Fruit fly (Drosophila melanogaster) whole organism, prepupa: ENCODE measurements around the gene cad.

Source experiments
- Blimp-1 ChIP-seq: fragments of 200-800 bp; sonication (Bioruptor generic); optimal IDR thresholded peaks from 3 replicates; lab custom pipeline; 2017; ENCODE audit warnings: missing biosample characterization, missing genetic modification characterization, mild to moderate bottlenecking, moderate library complexity, missing genetic modification reagents
- CG10669 ChIP-seq: fragments of 200-800 bp; sonication (Bioruptor generic); optimal IDR thresholded peaks from 3 replicates; lab custom pipeline; 2018; ENCODE audit warnings: missing biosample characterization, mild to moderate bottlenecking, missing genetic modification characterization, moderate library complexity
- CG11762 ChIP-seq: fragments of 200-800 bp; sonication (Bioruptor generic); optimal IDR thresholded peaks from 3 replicates; lab custom pipeline; 2016; ENCODE audit warnings: missing biosample characterization, missing genetic modification characterization; ENCODE audit not compliant: insufficient read depth
- CG11902 ChIP-seq: fragments of 200-800 bp; sonication (Bioruptor generic); optimal IDR thresholded peaks from 3 replicates; lab custom pipeline; 2016; ENCODE audit warnings: missing biosample characterization, missing genetic modification characterization
- CG15336 ChIP-seq: fragments of 200-800 bp; sonication (Bioruptor generic); IDR thresholded peaks from 2 replicates; pipeline ENCODE4 v1.3.6; 2022; ENCODE audit warnings: missing biosample characterization, missing genetic modification characterization
- CG16779 ChIP-seq: fragments of 200-800 bp; sonication (Bioruptor generic); optimal IDR thresholded peaks from 3 replicates; lab custom pipeline; 2017; ENCODE audit warnings: missing biosample characterization, mild to moderate bottlenecking, missing genetic modification characterization
- CG3032 ChIP-seq: fragments of 200-800 bp; optimal IDR thresholded peaks from 2 replicates; lab custom pipeline; 2019; ENCODE audit warnings: missing biosample characterization, mild to moderate bottlenecking, missing genetic modification characterization, moderate library complexity
- CG31627 ChIP-seq: fragments of 200-800 bp; sonication (Bioruptor generic); optimal IDR thresholded peaks from 3 replicates; lab custom pipeline; 2016; ENCODE audit warnings: missing biosample characterization, missing genetic modification characterization
- CG34406 ChIP-seq: fragments of 200-800 bp; sonication (Bioruptor generic); optimal IDR thresholded peaks from 3 replicates; lab custom pipeline; 2016; ENCODE audit warnings: missing biosample characterization, missing genetic modification characterization
- CG3919 ChIP-seq: fragments of 200-800 bp; sonication (Bioruptor generic); optimal IDR thresholded peaks from 3 replicates; lab custom pipeline; 2016; ENCODE audit warnings: missing biosample characterization, missing genetic modification characterization
- CG4318 ChIP-seq: fragments of 200-800 bp; sonication (Bioruptor generic); optimal IDR thresholded peaks from 3 replicates; lab custom pipeline; 2017; ENCODE audit warnings: missing biosample characterization, mild to moderate bottlenecking, missing genetic modification characterization
- CG6163 ChIP-seq: fragments of 200-800 bp; sonication (Bioruptor generic); IDR thresholded peaks from 3 replicates; pipeline ENCODE4 v1.3.6; 2022; ENCODE audit warnings: missing biosample characterization, missing genetic modification characterization
- CG6276 ChIP-seq: fragments of 200-800 bp; sonication (Bioruptor generic); optimal IDR thresholded peaks from 2 replicates; lab custom pipeline; 2017; ENCODE audit warnings: missing biosample characterization, mild to moderate bottlenecking, missing genetic modification characterization
- CG6808 ChIP-seq: fragments of 200-800 bp; sonication (Bioruptor generic); optimal IDR thresholded peaks from 3 replicates; lab custom pipeline; 2017; ENCODE audit warnings: missing biosample characterization, missing genetic modification characterization, mild to moderate bottlenecking, moderate library complexity, missing genetic modification reagents
- CG6854 ChIP-seq: fragments of 200-800 bp; sonication (Bioruptor generic); optimal IDR thresholded peaks from 2 replicates; lab custom pipeline; 2017; ENCODE audit warnings: missing biosample characterization, mild to moderate bottlenecking, missing genetic modification characterization
- CG7368 ChIP-seq: fragments of 200-800 bp; sonication (Bioruptor generic); optimal IDR thresholded peaks from 3 replicates; lab custom pipeline; 2016; ENCODE audit warnings: missing biosample characterization, missing genetic modification characterization
- CG8119 ChIP-seq: fragments of 200-800 bp; sonication (Bioruptor generic); IDR thresholded peaks from 3 replicates; pipeline ENCODE4 v1.3.6; 2022; ENCODE audit warnings: missing biosample characterization, missing genetic modification characterization
- CG8319 ChIP-seq: fragments of 200-800 bp; sonication (Bioruptor generic); optimal IDR thresholded peaks from 3 replicates; lab custom pipeline; 2016; ENCODE audit warnings: missing biosample characterization, missing genetic modification characterization
- Eip75B ChIP-seq: fragments of 200-800 bp; sonication (Bioruptor generic); optimal IDR thresholded peaks from 3 replicates; lab custom pipeline; 2016; ENCODE audit warnings: missing biosample characterization, missing genetic modification characterization
- Eip93F ChIP-seq: fragments of 200-800 bp; sonication (Bioruptor generic); optimal IDR thresholded peaks from 2 replicates; lab custom pipeline; 2016; ENCODE audit warnings: missing biosample characterization, mild to moderate bottlenecking, missing genetic modification characterization
- Ets21C ChIP-seq: fragments of 200-800 bp; sonication (Bioruptor generic); optimal IDR thresholded peaks from 3 replicates; lab custom pipeline; 2016; ENCODE audit warnings: missing biosample characterization, missing genetic modification characterization
- Gug ChIP-seq: fragments of 200-800 bp; sonication (Bioruptor generic); IDR thresholded peaks from 2 replicates; pipeline ENCODE4 v1.3.6; 2022; ENCODE audit warnings: missing biosample characterization, missing genetic modification characterization
- Hr38 ChIP-seq: sonication (Bioruptor generic); optimal IDR thresholded peaks from 2 replicates; lab custom pipeline; 2016; ENCODE audit warnings: missing biosample characterization, missing genetic modification characterization
- Hr4 ChIP-seq: fragments of 200-800 bp; sonication (Bioruptor generic); optimal IDR thresholded peaks from 3 replicates; lab custom pipeline; 2016; ENCODE audit warnings: missing biosample characterization, missing genetic modification characterization
- Met ChIP-seq: fragments of 200-800 bp; sonication (Bioruptor generic); optimal IDR thresholded peaks from 3 replicates; lab custom pipeline; 2016; ENCODE audit warnings: missing biosample characterization, missing genetic modification characterization
- Smox ChIP-seq: fragments of 200-800 bp; sonication (Bioruptor generic); optimal IDR thresholded peaks from 3 replicates; lab custom pipeline; 2016; ENCODE audit warnings: missing biosample characterization, missing genetic modification characterization
- Sox102F ChIP-seq: fragments of 200-800 bp; sonication (Bioruptor generic); optimal IDR thresholded peaks from 2 replicates; lab custom pipeline; 2016; ENCODE audit warnings: missing biosample characterization, mild to moderate bottlenecking, missing genetic modification characterization
- Sox14 ChIP-seq: fragments of 200-800 bp; sonication (Bioruptor generic); optimal IDR thresholded peaks from 3 replicates; lab custom pipeline; 2016; ENCODE audit warnings: missing biosample characterization, missing genetic modification characterization
- Sox15 ChIP-seq: fragments of 200-800 bp; sonication (Bioruptor generic); optimal IDR thresholded peaks from 3 replicates; lab custom pipeline; 2016; ENCODE audit warnings: missing biosample characterization, missing genetic modification characterization
- acj6 ChIP-seq: fragments of 200-800 bp; sonication (Bioruptor generic); optimal IDR thresholded peaks from 3 replicates; lab custom pipeline; 2016; ENCODE audit warnings: missing biosample characterization, missing genetic modification characterization
- cyc ChIP-seq: fragments of 200-800 bp; sonication (Bioruptor generic); optimal IDR thresholded peaks from 3 replicates; lab custom pipeline; 2016; ENCODE audit warnings: missing biosample characterization, missing genetic modification characterization
- dac ChIP-seq: fragments of 200-800 bp; sonication (Bioruptor generic); optimal IDR thresholded peaks from 2 replicates; lab custom pipeline; 2017; ENCODE audit warnings: missing biosample characterization, mild to moderate bottlenecking, missing genetic modification characterization
- dsx ChIP-seq: fragments of 200-800 bp; optimal IDR thresholded peaks from 3 replicates; lab custom pipeline; 2019; ENCODE audit warnings: missing biosample characterization, mild to moderate bottlenecking, missing genetic modification characterization, moderate library complexity; ENCODE audit not compliant: poor library complexity, severe bottlenecking
- eg ChIP-seq: fragments of 200-800 bp; sonication (Bioruptor generic); IDR thresholded peaks from 3 replicates; pipeline ENCODE4 v1.3.6; 2022; ENCODE audit warnings: missing biosample characterization, missing genetic modification characterization
- esn ChIP-seq: fragments of 200-800 bp; sonication (Bioruptor generic); optimal IDR thresholded peaks from 2 replicates; lab custom pipeline; 2016; ENCODE audit warnings: missing biosample characterization, mild to moderate bottlenecking, missing genetic modification characterization, moderate library complexity
- fd85E ChIP-seq: fragments of 200-800 bp; sonication (Bioruptor generic); optimal IDR thresholded peaks from 3 replicates; lab custom pipeline; 2016; ENCODE audit warnings: missing biosample characterization, missing genetic modification characterization
- net ChIP-seq: fragments of 200-800 bp; sonication (Bioruptor generic); optimal IDR thresholded peaks from 3 replicates; lab custom pipeline; 2016; ENCODE audit warnings: missing biosample characterization, missing genetic modification characterization
- salr ChIP-seq, 2 experiments: fragments of 200-800 bp; sonication (Bioruptor generic); optimal IDR thresholded peaks; 3 replicates each; lab custom pipeline; 2016 to 2018; ENCODE audit warnings: missing biosample characterization in 2 of 2, missing genetic modification characterization in 2 of 2, mild to moderate bottlenecking in 1 of 2
- spab ChIP-seq: fragments of 200-800 bp; sonication (Bioruptor generic); optimal IDR thresholded peaks from 2 replicates; lab custom pipeline; 2017; ENCODE audit warnings: missing biosample characterization, mild to moderate bottlenecking, missing genetic modification characterization, missing genetic modification reagents
- ss ChIP-seq, 2 experiments: fragments of 200-800 bp; sonication (Bioruptor generic); optimal IDR thresholded peaks; 2 replicates in 1 of 2; 3 replicates in 1 of 2; lab custom pipeline; 2017 to 2018; ENCODE audit warnings: mild to moderate bottlenecking in 2 of 2, missing biosample characterization in 2 of 2, missing genetic modification characterization in 2 of 2, moderate library complexity in 1 of 2
- svp ChIP-seq: fragments of 200-800 bp; sonication (Bioruptor generic); peaks from one replicate; lab custom pipeline; 2016; ENCODE audit warnings: missing biosample characterization, missing genetic modification characterization
- topi ChIP-seq: fragments of 200-800 bp; sonication (Bioruptor generic); optimal IDR thresholded peaks from 3 replicates; lab custom pipeline; 2016; ENCODE audit warnings: missing biosample characterization, missing genetic modification characterization
- vri ChIP-seq: fragments of 200-800 bp; sonication (Bioruptor generic); optimal IDR thresholded peaks from 3 replicates; lab custom pipeline; 2016; ENCODE audit warnings: missing biosample characterization, mild to moderate bottlenecking, missing genetic modification characterization

cad gene

DNA sequence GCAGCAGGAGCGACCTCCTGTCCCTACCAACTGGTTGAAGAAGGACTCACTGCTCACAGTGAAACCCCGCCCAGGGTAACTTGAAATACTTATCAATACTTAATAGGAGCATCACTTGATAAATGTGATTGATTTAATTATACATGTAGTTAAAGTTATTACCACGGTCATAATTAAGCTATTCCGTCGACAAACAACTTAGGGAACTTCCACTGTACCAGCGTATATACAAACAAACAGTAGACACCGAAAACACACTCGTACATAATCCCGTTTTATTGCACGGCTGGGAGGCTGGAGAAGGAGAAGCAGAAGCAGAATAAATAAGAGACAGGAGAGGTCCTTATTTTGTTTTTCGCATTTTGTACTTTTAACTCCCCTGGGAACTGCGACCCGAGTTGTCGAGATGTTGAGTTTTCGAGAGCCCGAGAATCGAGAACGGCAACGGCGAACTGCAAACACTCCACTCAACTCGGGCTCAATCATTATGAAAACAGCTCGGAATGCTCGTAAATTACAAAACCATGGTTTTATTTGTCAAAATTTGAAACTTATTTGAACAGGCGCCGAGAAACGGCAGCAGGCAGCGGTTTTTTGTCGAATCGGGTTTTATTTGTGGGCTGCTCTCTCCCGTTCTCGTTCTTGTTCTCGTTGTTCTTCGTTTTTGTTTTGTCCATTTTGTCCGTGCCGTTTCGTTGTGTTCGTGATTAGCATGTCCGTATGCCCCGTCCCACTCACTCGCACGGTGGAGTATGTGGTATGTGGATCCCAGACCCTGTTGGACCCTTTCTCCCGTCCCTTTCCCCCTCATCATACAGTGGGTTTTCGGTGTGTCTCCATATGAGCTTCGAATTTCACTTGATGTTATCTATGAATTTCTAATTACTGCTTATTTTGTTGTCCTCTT, 29.7 kb downstream of the cad start (continued):
- peak; percentile 99 for TF ChIP-seq svp (GFP tag; lab: Kevin White, UChicago)
- TF ChIP-seq eg (GFP tag; lab: Robert Waterston, UW), result peak; percentile 78
- peak; percentile 97 for TF ChIP-seq CG3919
- no peak for TF ChIP-seq Hr38 (GFP tag; lab: Kevin White, UChicago)
- peak; percentile 96 for TF ChIP-seq acj6 (GFP tag; lab: Kevin White, UChicago)
- peak; percentile 98 for TF ChIP-seq CG31627
- peak; percentile 97 for TF ChIP-seq topi (GFP tag; lab: Kevin White, UChicago)
- peak; percentile 96 for TF ChIP-seq dsx (GFP tag; lab: Kevin White, UChicago)
- TF ChIP-seq cyc (GFP tag; lab: Kevin White, UChicago), result peak; percentile 98
- peak; percentile 96 for TF ChIP-seq CG6163
- peak; percentile 90 for TF ChIP-seq CG11902 (GFP tag; lab: Kevin White, UChicago)

DNA sequence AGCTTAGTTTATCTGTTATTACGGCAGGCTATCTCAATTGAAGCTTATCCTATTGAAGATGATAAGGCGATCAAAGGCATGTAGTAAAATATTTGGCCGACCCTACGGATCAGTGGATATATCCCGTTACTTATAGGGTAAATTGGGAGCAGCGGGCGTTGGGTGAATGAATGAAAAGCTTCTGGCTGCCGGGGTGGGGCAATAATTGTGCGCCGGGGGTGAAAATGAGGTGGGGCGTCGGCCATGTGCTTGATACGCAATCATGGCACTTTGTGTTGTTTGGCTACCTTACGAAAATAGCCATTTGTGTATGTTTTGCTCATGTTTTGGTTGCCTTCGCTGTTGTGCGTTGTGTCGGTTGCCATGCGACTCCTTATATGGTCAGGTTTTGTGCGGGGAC, 31.3 kb downstream of the cad start:
- TF ChIP-seq CG3919 (no peak), CG11762 (no peak), CG31627 (no peak), spab (no peak), eg (GFP tag; lab: Robert Waterston, UW) (no peak), CG16779 (tag; lab: Kevin White, UChicago) (no peak), CG3032 (tag; lab: Kevin White, UChicago) (no peak), Sox14 (GFP tag; lab: Kevin White, UChicago) (no peak), CG6276 (GFP tag; lab: Kevin White, UChicago) (no peak), ss (GFP tag; optimal IDR thresholded peaks at IDR 0.05; lab: Kevin White, UChicago) (no peak), Met (GFP tag; lab: Kevin White, UChicago) (no peak), Eip75B (GFP tag; lab: Kevin White, UChicago) (no peak), fd85E (GFP tag; lab: Kevin White, UChicago) (no peak), CG8319 (no peak), CG6854 (GFP tag; lab: Kevin White, UChicago) (no peak), CG4318 (GFP tag; lab: Kevin White, UChicago) (no peak), Ets21C (GFP tag; lab: Kevin White, UChicago) (no peak), Hr38 (GFP tag; lab: Kevin White, UChicago) (no peak)
- TF ChIP-seq, all 60 proteins: peak for 0

DNA sequence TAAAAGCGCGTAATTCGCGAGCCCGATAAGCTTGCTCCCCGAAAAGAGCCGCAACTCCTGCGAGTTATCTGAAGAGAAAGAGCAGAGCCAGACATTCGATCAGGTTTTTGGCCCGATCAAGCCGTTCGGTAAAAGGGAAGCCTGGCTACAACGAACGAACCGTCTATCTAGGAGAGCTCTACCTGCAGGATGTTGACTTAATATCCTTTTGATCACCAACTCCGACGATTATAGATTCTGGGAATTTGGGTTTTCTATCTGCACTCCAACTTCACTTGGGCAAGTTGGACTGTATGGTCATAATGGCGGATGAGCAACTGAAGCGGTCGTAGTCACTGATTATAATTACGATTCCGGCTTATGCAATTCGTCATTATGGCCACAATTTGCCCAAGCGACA, 31.7 kb downstream of the cad start:
- TF ChIP-seq esn (GFP tag; lab: Kevin White, UChicago) (peak; percentile 61), svp (GFP tag; lab: Kevin White, UChicago) (peak; percentile 91), eg (GFP tag; lab: Robert Waterston, UW) (peak; percentile 88), CG8319 (peak; percentile 57), CG7368 (GFP tag; lab: Kevin White, UChicago) (peak; percentile 71), Blimp-1 (GFP tag; lab: Kevin White, UChicago) (no peak), CG6276 (GFP tag; lab: Kevin White, UChicago) (peak; percentile 74), salr (GFP tag; optimal IDR thresholded peaks at IDR 0.05; lab: Kevin White, UChicago) (no peak), Ets21C (GFP tag; lab: Kevin White, UChicago) (no peak), dac (GFP tag; lab: Kevin White, UChicago) (peak; percentile 73), CG10669 (peak; percentile 59), vri (no peak), CG6854 (GFP tag; lab: Kevin White, UChicago) (no peak), Smox (GFP tag; lab: Kevin White, UChicago) (peak; percentile 12), Sox102F (peak; percentile 55), CG11762 (peak; percentile 55), CG6808 (GFP tag; lab: Kevin White, UChicago) (peak; percentile 38), Hr38 (GFP tag; lab: Kevin White, UChicago) (no peak), acj6 (GFP tag; lab: Kevin White, UChicago) (peak; percentile 55), CG34406 (peak; percentile 27), dsx (GFP tag; lab: Kevin White, UChicago) (peak; percentile 64), topi (GFP tag; lab: Kevin White, UChicago) (peak; percentile 77), Met (GFP tag; lab: Kevin White, UChicago) (peak; percentile 61), CG6163 (peak; percentile 91), CG15336 (GFP tag; lab: Robert Waterston, UW) (peak; percentile 74), Hr4 (peak; percentile 75), CG3032 (tag; lab: Kevin White, UChicago) (peak; percentile 46), CG8119 (peak; percentile 78), Gug (GFP tag; lab: Robert Waterston, UW) (peak; percentile 81), Sox15 (GFP tag; lab: Kevin White, UChicago) (peak; percentile 42), net (GFP tag; lab: Kevin White, UChicago) (peak; percentile 54), Eip93F (no peak)
